Worm (Caenorhabditis elegans) whole organism, young adult: ENCODE data around the gene Y38C1AA.19.

ENCODE experiments used
- B0261.1 ChIP-seq: sonication (generic microtip); optimal IDR thresholded peaks from 2 replicates; lab custom pipeline; 2016; ENCODE audit warnings: mild to moderate bottlenecking, missing genetic modification characterization, moderate library complexity, missing compliant biosample characterization
- B0336.3 ChIP-seq: fragments of 200-800 bp; sonication (Bioruptor generic); IDR thresholded peaks from 2 replicates; pipeline ENCODE4 v1.3.6; 2022; ENCODE audit warnings: missing genetic modification characterization, missing compliant biosample characterization
- C06A6.2 ChIP-seq: fragments of 200-800 bp; sonication (Bioruptor generic); conservative IDR thresholded peaks from 2 replicates; pipeline ENCODE4 v1.3.6; 2022; ENCODE audit warnings: missing genetic modification characterization, missing compliant biosample characterization
- D2030.7 ChIP-seq: fragments of 200-800 bp; sonication (Bioruptor generic); IDR thresholded peaks from 2 replicates; pipeline ENCODE4 v1.3.6; 2022; ENCODE audit warnings: missing genetic modification reagents, missing genetic modification characterization, missing compliant biosample characterization
- F10E7.11 ChIP-seq: sonication (generic microtip); optimal IDR thresholded peaks from 2 replicates; lab custom pipeline; 2017; ENCODE audit warnings: mild to moderate bottlenecking, missing genetic modification characterization, moderate library complexity, missing compliant biosample characterization
- F39B2.1 ChIP-seq: fragments of 200-800 bp; sonication (Bioruptor generic); IDR thresholded peaks from 2 replicates; pipeline ENCODE4 v1.3.6; 2022; ENCODE audit warnings: missing genetic modification reagents, missing genetic modification characterization, missing compliant biosample characterization
- F52B5.7 ChIP-seq: sonication (generic microtip); optimal IDR thresholded peaks from 2 replicates; lab custom pipeline; 2016; ENCODE audit warnings: mild to moderate bottlenecking, missing genetic modification characterization, missing compliant biosample characterization
- K12H6.12 ChIP-seq: fragments of 200-800 bp; sonication (Bioruptor generic); optimal IDR thresholded peaks from 2 replicates; lab custom pipeline; 2018; ENCODE audit warnings: mild to moderate bottlenecking, missing genetic modification characterization, missing compliant biosample characterization
- T07F8.4 ChIP-seq: sonication (generic microtip); optimal IDR thresholded peaks from 2 replicates; lab custom pipeline; 2016; ENCODE audit warnings: mild to moderate bottlenecking, missing genetic modification characterization, moderate library complexity, missing compliant biosample characterization
- ama-1 ChIP-seq, 3 experiments: fragments of 150-350 bp in 1 of 3; sonication (generic microtip) in 2 of 3; optimal IDR thresholded peaks; 2 replicates each; lab custom pipeline; 2014 to 2018; ENCODE audit warnings: missing biosample characterization in 2 of 3, missing genetic modification characterization in 2 of 3, missing genetic modification reagents in 2 of 3
- aptf-3 ChIP-seq: fragments of 200-800 bp; sonication (Bioruptor generic); IDR thresholded peaks from 2 replicates; pipeline ENCODE4 v1.3.6; 2022; ENCODE audit warnings: missing genetic modification characterization, missing compliant biosample characterization
- attf-5 ChIP-seq: fragments of 200-800 bp; sonication (Bioruptor generic); optimal IDR thresholded peaks from 2 replicates; lab custom pipeline; 2018; ENCODE audit warnings: mild to moderate bottlenecking, missing genetic modification characterization, missing compliant biosample characterization
- ccch-3 ChIP-seq: fragments of 200-800 bp; sonication (Bioruptor generic); optimal IDR thresholded peaks from 2 replicates; lab custom pipeline; 2018; ENCODE audit warnings: mild to moderate bottlenecking, missing genetic modification characterization, missing compliant biosample characterization
- cebp-2 ChIP-seq: fragments of 200-800 bp; sonication (Bioruptor generic); IDR thresholded peaks from 2 replicates; pipeline ENCODE4 v1.3.6; 2022; ENCODE audit warnings: missing genetic modification characterization, missing compliant biosample characterization
- ceh-100 ChIP-seq: fragments of 200-800 bp; sonication (Bioruptor generic); IDR thresholded peaks from 2 replicates; pipeline ENCODE4 v1.3.6; 2022; ENCODE audit warnings: missing genetic modification reagents, missing genetic modification characterization, missing compliant biosample characterization
- ceh-27 ChIP-seq: fragments of 200-800 bp; sonication (Bioruptor generic); optimal IDR thresholded peaks from 2 replicates; lab custom pipeline; 2018; ENCODE audit warnings: mild to moderate bottlenecking, missing genetic modification characterization, moderate library complexity, missing compliant biosample characterization
- ceh-40 ChIP-seq: fragments of 200-800 bp; sonication (Bioruptor generic); IDR thresholded peaks from 2 replicates; pipeline ENCODE4 v1.3.6; 2022; ENCODE audit warnings: missing genetic modification characterization, missing compliant biosample characterization
- ceh-79 ChIP-seq: sonication (generic microtip); optimal IDR thresholded peaks from 2 replicates; lab custom pipeline; 2017; ENCODE audit warnings: mild to moderate bottlenecking, missing genetic modification characterization, missing compliant biosample characterization
- die-1 ChIP-seq: sonication (generic microtip); optimal IDR thresholded peaks from 2 replicates; lab custom pipeline; 2016; ENCODE audit warnings: missing genotype, mild to moderate bottlenecking, missing genetic modification characterization, missing compliant biosample characterization
- dox-1 ChIP-seq: fragments of 200-800 bp; sonication (Bioruptor generic); IDR thresholded peaks from 2 replicates; pipeline ENCODE4 v1.3.6; 2022; ENCODE audit warnings: missing genetic modification reagents, missing genetic modification characterization, missing compliant biosample characterization
- dpl-1 ChIP-seq: fragments of 150-350 bp; optimal IDR thresholded peaks from 2 replicates; lab custom pipeline; 2014; ENCODE audit warnings: missing biosample characterization, missing genetic modification reagents, missing genetic modification characterization
- egl-44 ChIP-seq: fragments of 200-800 bp; sonication (Bioruptor generic); IDR thresholded peaks from 2 replicates; pipeline ENCODE4 v1.3.6; 2022; ENCODE audit warnings: missing genetic modification reagents, missing genetic modification characterization, missing compliant biosample characterization
- ets-4 ChIP-seq: fragments of 200-800 bp; sonication (Bioruptor generic); optimal IDR thresholded peaks from 2 replicates; lab custom pipeline; 2018; ENCODE audit warnings: mild to moderate bottlenecking, missing genetic modification characterization, missing compliant biosample characterization
- hmg-20 ChIP-seq: fragments of 200-800 bp; sonication (Bioruptor generic); IDR thresholded peaks from 2 replicates; pipeline ENCODE4 v1.3.6; 2022; ENCODE audit warnings: missing genetic modification reagents, missing genetic modification characterization, missing compliant biosample characterization
- lin-26 ChIP-seq: fragments of 200-800 bp; sonication (Bioruptor generic); IDR thresholded peaks from 2 replicates; pipeline ENCODE4 v1.3.6; 2022; ENCODE audit warnings: missing genetic modification reagents, missing genetic modification characterization, missing compliant biosample characterization
- lin-40 ChIP-seq: sonication (generic microtip); optimal IDR thresholded peaks from 2 replicates; lab custom pipeline; 2016; ENCODE audit warnings: missing genetic modification characterization, mild to moderate bottlenecking, missing compliant biosample characterization, missing genotype, missing genetic modification reagents
- lin-54 ChIP-seq: fragments of 200-800 bp; sonication (Bioruptor generic); optimal IDR thresholded peaks from 2 replicates; lab custom pipeline; 2018; ENCODE audit warnings: mild to moderate bottlenecking, missing genetic modification characterization, missing compliant biosample characterization
- madf-3 ChIP-seq: fragments of 200-800 bp; sonication (Bioruptor generic); IDR thresholded peaks from 2 replicates; pipeline ENCODE4 v1.3.6; 2022; ENCODE audit warnings: missing genetic modification reagents, missing genetic modification characterization, missing compliant biosample characterization
- madf-6 ChIP-seq: fragments of 200-800 bp; sonication (Bioruptor generic); IDR thresholded peaks from 2 replicates; pipeline ENCODE4 v1.3.6; 2022; ENCODE audit warnings: missing genetic modification reagents, missing genetic modification characterization, missing compliant biosample characterization
- mcd-1 ChIP-seq: fragments of 200-800 bp; sonication (Bioruptor generic); IDR thresholded peaks from 2 replicates; pipeline ENCODE4 v1.3.6; 2022; ENCODE audit warnings: missing genetic modification reagents, missing genetic modification characterization, missing compliant biosample characterization
- mes-4 ChIP-seq: sonication (generic microtip); optimal IDR thresholded peaks from 2 replicates; lab custom pipeline; 2016; ENCODE audit warnings: missing genotype, missing genetic modification characterization, missing compliant biosample characterization
- nfya-1 ChIP-seq: sonication (generic microtip); optimal IDR thresholded peaks from 2 replicates; lab custom pipeline; 2017; ENCODE audit warnings: antibody characterized with exemption, missing compliant biosample characterization, missing genetic modification characterization, borderline replicate concordance; ENCODE audit not compliant: insufficient read depth
- nfya-2 ChIP-seq: fragments of 200-800 bp; sonication (Bioruptor generic); IDR thresholded peaks from 2 replicates; pipeline ENCODE4 v1.3.6; 2022; ENCODE audit warnings: missing genetic modification reagents, missing genetic modification characterization, missing compliant biosample characterization
- nfyb-1 ChIP-seq: fragments of 200-800 bp; sonication (Bioruptor generic); IDR thresholded peaks from 2 replicates; pipeline ENCODE4 v1.3.6; 2022; ENCODE audit warnings: missing genetic modification reagents, missing genetic modification characterization, missing compliant biosample characterization
- pbrm-1 ChIP-seq: fragments of 200-800 bp; sonication (Bioruptor generic); IDR thresholded peaks from 2 replicates; pipeline ENCODE4 v1.3.6; 2022; ENCODE audit warnings: missing genetic modification reagents, missing genetic modification characterization, missing compliant biosample characterization
- repo-1 ChIP-seq: sonication (generic microtip); optimal IDR thresholded peaks from 2 replicates; lab custom pipeline; 2017; ENCODE audit warnings: mild to moderate bottlenecking, missing genetic modification characterization, missing compliant biosample characterization
- sdz-38 ChIP-seq: sonication (generic microtip); optimal IDR thresholded peaks from 2 replicates; lab custom pipeline; 2016; ENCODE audit warnings: missing genotype, missing genetic modification characterization, missing compliant biosample characterization
- snpc-1.1 ChIP-seq: sonication (generic microtip); optimal IDR thresholded peaks from 2 replicates; lab custom pipeline; 2017; ENCODE audit warnings: missing genetic modification characterization, mild to moderate bottlenecking, missing compliant biosample characterization, antibody characterized with exemption, moderate library complexity, missing genotype, missing genetic modification reagents; ENCODE audit not compliant: insufficient read depth
- snpc-1.3 ChIP-seq: sonication (generic microtip); optimal IDR thresholded peaks from 2 replicates; lab custom pipeline; 2017; ENCODE audit warnings: missing genetic modification characterization, mild to moderate bottlenecking, missing compliant biosample characterization, antibody characterized with exemption, moderate library complexity, missing genotype, missing genetic modification reagents; ENCODE audit not compliant: insufficient read depth
- snpc-3.4 ChIP-seq: sonication (generic microtip); optimal IDR thresholded peaks from 2 replicates; lab custom pipeline; 2017; ENCODE audit warnings: missing genetic modification characterization, mild to moderate bottlenecking, missing compliant biosample characterization, antibody characterized with exemption, moderate library complexity, missing genotype, missing genetic modification reagents
- somi-1 ChIP-seq: fragments of 200-800 bp; sonication (Bioruptor generic); optimal IDR thresholded peaks from 2 replicates; lab custom pipeline; 2018; ENCODE audit warnings: mild to moderate bottlenecking, missing genetic modification characterization, missing compliant biosample characterization
- sptf-2 ChIP-seq: fragments of 200-800 bp; sonication (Bioruptor generic); optimal IDR thresholded peaks from 2 replicates; lab custom pipeline; 2018; ENCODE audit warnings: mild to moderate bottlenecking, missing genetic modification characterization, missing compliant biosample characterization
- tbp1 ChIP-seq: fragments of 200-800 bp; sonication (Bioruptor generic); optimal IDR thresholded peaks from 2 replicates; lab custom pipeline; 2018; ENCODE audit warnings: mild to moderate bottlenecking, missing genetic modification characterization, missing compliant biosample characterization
- tlf-1 ChIP-seq: fragments of 200-800 bp; sonication (Bioruptor generic); optimal IDR thresholded peaks from 2 replicates; lab custom pipeline; 2018; ENCODE audit warnings: mild to moderate bottlenecking, missing genetic modification characterization, missing compliant biosample characterization
- zim-3 ChIP-seq: sonication (generic microtip); optimal IDR thresholded peaks from 2 replicates; lab custom pipeline; 2017; ENCODE audit warnings: mild to moderate bottlenecking, missing genetic modification characterization, moderate library complexity, missing compliant biosample characterization
- ztf-18 ChIP-seq: sonication (generic microtip); optimal IDR thresholded peaks from 2 replicates; lab custom pipeline; 2016; ENCODE audit warnings: missing genotype, mild to moderate bottlenecking, missing genetic modification characterization, missing compliant biosample characterization
- ztf-28 ChIP-seq: fragments of 200-800 bp; sonication (Bioruptor generic); IDR thresholded peaks from 2 replicates; pipeline ENCODE4 v1.3.6; 2022; ENCODE audit warnings: missing genetic modification reagents, missing genetic modification characterization, missing compliant biosample characterization

The Y38C1AA.19 gene

DNA sequence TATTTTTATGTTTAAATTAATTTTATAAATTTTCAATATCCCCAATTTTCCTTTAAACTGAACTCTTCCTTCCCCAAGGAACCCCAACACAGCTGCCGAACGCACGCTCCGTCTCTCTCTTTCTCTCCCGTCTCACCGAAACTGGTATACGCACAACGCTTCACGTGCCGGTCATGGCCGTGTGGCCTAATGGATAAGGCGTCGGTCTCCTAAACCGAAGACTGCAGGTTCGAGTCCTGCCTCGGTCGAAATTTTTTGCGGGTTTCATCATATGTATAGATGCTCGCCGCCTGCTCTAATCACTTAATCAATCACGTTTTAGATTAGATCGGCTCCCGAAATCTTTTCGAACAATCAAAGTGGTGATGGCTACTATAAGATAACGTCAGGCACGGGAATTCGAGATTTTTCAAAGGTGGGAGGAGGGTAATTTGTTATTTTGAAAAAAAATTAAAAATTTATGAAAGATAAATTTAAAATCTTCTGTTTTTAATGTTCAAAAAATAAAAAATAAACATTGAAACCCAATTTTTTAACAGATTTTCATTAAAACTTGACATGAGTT lies 16.1 kb upstream of the Y38C1AA.19 start (continued):
- TF ChIP-seq mcd-1 (GFP tag; lab: Robert Waterston, UW) (peak; percentile 71), lin-54 (GFP tag; lab: Kevin White, UChicago) (peak; percentile 53), K12H6.12 (tag; lab: Kevin White, UChicago) (peak; percentile 50), lin-26 (GFP tag; lab: Robert Waterston, UW) (peak; percentile 90), snpc-3.4 (tag; lab: Kevin White, UChicago) (no peak), egl-44 (GFP tag; lab: Robert Waterston, UW) (peak; percentile 84), madf-3 (GFP tag; lab: Robert Waterston, UW) (no peak), ztf-28 (0 out of 2 replicates have a peak, but pooled peaks have one; percentile 50), pbrm-1 (GFP tag; lab: Robert Waterston, UW) (peak; percentile 54; the same call in 1 of the 2 replicates), nfyb-1 (GFP tag; lab: Robert Waterston, UW) (peak; percentile 79), tbp1 (GFP tag; lab: Kevin White, UChicago) (peak; percentile 99), ccch-3 (GFP tag; lab: Kevin White, UChicago) (no peak), madf-6 (peak; percentile 39; the same call in 1 of the 2 replicates), sdz-38 (tag; lab: Kevin White, UChicago) (no peak), sptf-2 (GFP tag; lab: Kevin White, UChicago) (no peak), F52B5.7 (tag; lab: Kevin White, UChicago) (peak; percentile 44), ztf-18 (tag; lab: Kevin White, UChicago) (peak; percentile 64), T07F8.4 (tag; lab: Kevin White, UChicago) (peak; percentile 7), aptf-3 (GFP tag; lab: Robert Waterston, UW) (no peak), ceh-27 (GFP tag; lab: Kevin White, UChicago) (peak; percentile 79), F10E7.11 (tag; lab: Kevin White, UChicago) (peak; percentile 58), repo-1 (tag; lab: Kevin White, UChicago) (no peak), ets-4 (GFP tag; lab: Kevin White, UChicago) (no peak), zim-3 (tag; lab: Kevin White, UChicago) (peak; percentile 97), tlf-1 (GFP tag; lab: Kevin White, UChicago) (no peak), F39B2.1 (no peak), cebp-2 (GFP tag; lab: Robert Waterston, UW) (peak; percentile 55; the same call in 1 of the 2 replicates), mes-4 (tag; lab: Kevin White, UChicago) (peak; percentile 35), ceh-40 (GFP tag; lab: Robert Waterston, UW) (no peak), C06A6.2 (0 out of 2 replicates have a peak, but pooled peaks have one; percentile 38), hmg-20 (GFP tag; lab: Robert Waterston, UW) (no peak), die-1 (tag; lab: Kevin White, UChicago) (peak; percentile 68), ama-1 (optimal IDR thresholded peaks at IDR 0.05; lab: Kevin White, UChicago) (no peak), ama-1 (GFP tag; optimal IDR thresholded peaks at IDR 0.05; lab: Kevin White, UChicago) (no peak), B0336.3 (GFP tag; lab: Robert Waterston, UW) (no peak), nfya-1 (no peak), dpl-1 (GFP tag; lab: Kevin White, UChicago) (no peak), ceh-100 (GFP tag; lab: Robert Waterston, UW) (peak; percentile 20; the same call in 1 of the 2 replicates), snpc-1.1 (no peak), D2030.7 (GFP tag; lab: Robert Waterston, UW) (peak; percentile 76), lin-40 (no peak), ceh-79 (tag; lab: Kevin White, UChicago) (no peak), snpc-1.3 (tag; lab: Kevin White, UChicago) (peak; percentile 29), somi-1 (GFP tag; lab: Kevin White, UChicago) (no peak), nfya-2 (GFP tag; lab: Robert Waterston, UW) (no peak), dox-1 (GFP tag; lab: Robert Waterston, UW) (peak; percentile 86), B0261.1 (peak; percentile 92), attf-5 (GFP tag; lab: Kevin White, UChicago) (peak; percentile 58)
